Fruit fly (Drosophila melanogaster) whole organism, adult: ENCODE results near the gene ND-B14.5A.

Experiments
- CG11617 ChIP-seq: fragments of 200-800 bp; sonication (Bioruptor generic); optimal IDR thresholded peaks from 2 replicates; lab custom pipeline; 2017; ENCODE audit warnings: mild to moderate bottlenecking, missing biosample characterization, missing genetic modification reagents, missing genetic modification characterization
- CG12768 ChIP-seq: fragments of 200-800 bp; sonication (Bioruptor generic); optimal IDR thresholded peaks from 2 replicates; lab custom pipeline; 2017; ENCODE audit warnings: missing biosample characterization, missing genetic modification characterization, mild to moderate bottlenecking, moderate library complexity, missing genetic modification reagents
- CG14711 ChIP-seq: fragments of 200-800 bp; sonication (Bioruptor generic); optimal IDR thresholded peaks from 2 replicates; lab custom pipeline; 2018; ENCODE audit warnings: missing biosample characterization, mild to moderate bottlenecking, missing genetic modification characterization, moderate library complexity
- CG1620 ChIP-seq: fragments of 200-800 bp; sonication (Bioruptor generic); optimal IDR thresholded peaks from 2 replicates; lab custom pipeline; 2016; ENCODE audit warnings: missing biosample characterization, missing genetic modification characterization
- CG33017 ChIP-seq: fragments of 200-800 bp; sonication (Bioruptor generic); optimal IDR thresholded peaks from 2 replicates; lab custom pipeline; 2018; ENCODE audit warnings: missing biosample characterization, mild to moderate bottlenecking, missing genetic modification characterization, moderate library complexity
- CG5204 ChIP-seq: fragments of 200-800 bp; sonication (Bioruptor generic); optimal IDR thresholded peaks from 2 replicates; lab custom pipeline; 2016; ENCODE audit warnings: missing biosample characterization, missing genetic modification characterization
- CG7045 ChIP-seq: fragments of 200-800 bp; sonication (Bioruptor generic); optimal IDR thresholded peaks from 2 replicates; lab custom pipeline; 2017; ENCODE audit warnings: missing biosample characterization, mild to moderate bottlenecking, missing genetic modification characterization
- CG7101 ChIP-seq: fragments of 200-800 bp; sonication (Bioruptor generic); optimal IDR thresholded peaks from 2 replicates; lab custom pipeline; 2018; ENCODE audit warnings: missing biosample characterization, mild to moderate bottlenecking, missing genetic modification characterization, moderate library complexity
- Clk ChIP-seq: fragments of 200-800 bp; sonication (Bioruptor generic); optimal IDR thresholded peaks from 2 replicates; lab custom pipeline; 2017; ENCODE audit warnings: missing biosample characterization, missing genetic modification characterization
- Crg-1 ChIP-seq: fragments of 200-800 bp; sonication (Bioruptor generic); optimal IDR thresholded peaks from 2 replicates; lab custom pipeline; 2016; ENCODE audit warnings: missing biosample characterization, missing genetic modification characterization
- Hr96 ChIP-seq: fragments of 200-800 bp; sonication (Bioruptor generic); optimal IDR thresholded peaks from 2 replicates; lab custom pipeline; 2016; ENCODE audit warnings: missing biosample characterization, missing genetic modification characterization
- Mnt ChIP-seq: fragments of 200-800 bp; sonication (Bioruptor generic); optimal IDR thresholded peaks from 2 replicates; lab custom pipeline; 2016; ENCODE audit warnings: missing biosample characterization, mild to moderate bottlenecking, missing genetic modification characterization
- bab1 ChIP-seq: fragments of 200-800 bp; sonication (Bioruptor generic); optimal IDR thresholded peaks from 3 replicates; lab custom pipeline; 2019; ENCODE audit warnings: missing biosample characterization, mild to moderate bottlenecking, missing genetic modification characterization, moderate library complexity
- cic ChIP-seq: fragments of 200-800 bp; sonication (Bioruptor generic); optimal IDR thresholded peaks from 2 replicates; lab custom pipeline; 2017; ENCODE audit warnings: missing biosample characterization, mild to moderate bottlenecking, missing genetic modification characterization, moderate library complexity
- cnc ChIP-seq, 2 experiments: fragments of >200 bp; optimal IDR thresholded peaks; 2 replicates each; lab custom pipeline; 2017
- kay ChIP-seq: fragments of 200-800 bp; sonication (Bioruptor generic); peaks from one replicate; lab custom pipeline; 2016; ENCODE audit warnings: missing biosample characterization, missing genetic modification characterization, borderline replicate concordance
- ovo ChIP-seq: fragments of 200-800 bp; sonication (Bioruptor generic); optimal IDR thresholded peaks from 2 replicates; lab custom pipeline; 2016; ENCODE audit warnings: missing biosample characterization, missing genetic modification characterization
- pad ChIP-seq: fragments of 200-800 bp; sonication (Bioruptor generic); optimal IDR thresholded peaks from 3 replicates; lab custom pipeline; 2017; ENCODE audit warnings: missing biosample characterization, missing genetic modification characterization, mild to moderate bottlenecking, moderate library complexity, missing genetic modification reagents
- tj ChIP-seq: fragments of 200-800 bp; sonication (Bioruptor generic); optimal IDR thresholded peaks from 3 replicates; lab custom pipeline; 2017; ENCODE audit warnings: missing biosample characterization, mild to moderate bottlenecking, missing genetic modification characterization, moderate library complexity
- toe ChIP-seq: fragments of 200-800 bp; sonication (Bioruptor generic); optimal IDR thresholded peaks from 2 replicates; lab custom pipeline; 2016; ENCODE audit warnings: missing biosample characterization, missing genetic modification characterization

The ND-B14.5A gene

dm6 chrX:2172420-2172827, at the start of gene ND-B14.5A:
Gene ND-B14.5A, plus strand, starts transcription at chrX:2172526.
- TF ChIP-seq CG14711 (tag; lab: Kevin White, UChicago) (peak; percentile 0), CG11617 (GFP tag; lab: Kevin White, UChicago) (peak; percentile 19), bab1 (peak; percentile 58), CG7101 (tag; lab: Kevin White, UChicago) (peak; percentile 13), Mnt (GFP tag; lab: Kevin White, UChicago) (peak; percentile 49), cic (GFP tag; lab: Kevin White, UChicago) (no peak)

dm6 chrX:2123013-2123964, 49.0 kb upstream of the ND-B14.5A start, which contains the start of gene ph-d:
Gene ph-d, minus strand, starts transcription at chrX:2123286.
- TF ChIP-seq CG5204 (GFP tag; lab: Kevin White, UChicago) (no peak), CG7101 (tag; lab: Kevin White, UChicago) (peak; percentile 84), Hr96 (GFP tag; lab: Kevin White, UChicago) (peak; percentile 90), CG7045 (no peak), CG11617 (GFP tag; lab: Kevin White, UChicago) (peak; percentile 87), Clk (GFP tag; lab: Kevin White, UChicago) (peak; percentile 80), kay (GFP tag; lab: Kevin White, UChicago) (peak; percentile 65), toe (GFP tag; lab: Kevin White, UChicago) (peak; percentile 40), pad (GFP tag; lab: Kevin White, UChicago) (peak; percentile 99), Crg-1 (GFP tag; lab: Kevin White, UChicago) (peak; percentile 61), ovo (GFP tag; lab: Kevin White, UChicago) (peak; percentile 94), bab1 (peak; percentile 77), CG14711 (tag; lab: Kevin White, UChicago) (peak; percentile 100), CG12768 (peak; percentile 60), tj (GFP tag; lab: Kevin White, UChicago) (peak; percentile 92), cic (GFP tag; lab: Kevin White, UChicago) (peak; percentile 87), CG33017 (tag; lab: Kevin White, UChicago) (no peak), Mnt (GFP tag; lab: Kevin White, UChicago) (peak; percentile 93), cnc (optimal IDR thresholded peaks at IDR 0.05; lab: Kevin White, UChicago) (no peak), CG1620 (peak; percentile 72)

DNA sequence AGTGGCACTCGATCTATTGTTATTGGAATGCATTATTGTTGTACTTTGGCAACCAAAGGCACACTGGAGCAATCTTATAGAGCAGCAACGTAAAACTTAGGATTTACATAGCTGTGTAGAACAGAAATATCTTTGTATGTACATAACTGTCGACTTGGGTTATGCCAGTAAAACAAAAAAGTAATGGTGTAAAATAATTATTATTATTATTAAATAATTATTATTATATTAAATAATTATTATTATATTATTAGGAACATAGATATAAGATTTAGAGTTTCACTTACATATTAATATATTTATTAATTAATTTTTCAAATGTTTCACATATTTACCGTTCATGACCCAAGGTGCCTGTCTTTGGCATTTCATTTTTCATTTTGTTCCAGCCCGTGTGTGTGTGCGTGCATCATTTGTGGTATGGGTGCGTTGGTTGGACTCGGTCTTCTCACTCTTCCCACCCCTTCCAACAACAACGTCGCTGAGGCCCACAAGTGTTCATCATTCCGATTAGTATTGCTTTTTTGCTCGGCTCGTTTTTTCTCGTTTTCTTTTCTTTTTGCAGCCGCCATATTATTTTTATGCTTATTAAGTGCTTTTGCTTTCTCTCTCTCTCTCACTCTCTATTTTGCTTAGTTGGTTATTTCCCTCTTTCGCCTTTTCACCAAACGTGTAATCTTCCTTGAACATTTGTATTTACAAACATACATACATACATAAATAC, 48.2 kb upstream of the ND-B14.5A start:
- TF ChIP-seq bab1 (peak; percentile 67), CG11617 (GFP tag; lab: Kevin White, UChicago) (peak; percentile 91), ovo (GFP tag; lab: Kevin White, UChicago) (peak; percentile 53), CG33017 (tag; lab: Kevin White, UChicago) (peak; percentile 90), tj (GFP tag; lab: Kevin White, UChicago) (peak; percentile 88), CG1620 (no peak), kay (GFP tag; lab: Kevin White, UChicago) (peak; percentile 78), cnc (optimal IDR thresholded peaks at IDR 0.05; lab: Kevin White, UChicago) (no peak), Clk (GFP tag; lab: Kevin White, UChicago) (no peak), toe (GFP tag; lab: Kevin White, UChicago) (peak; percentile 35), CG7045 (peak; percentile 94), Hr96 (GFP tag; lab: Kevin White, UChicago) (no peak), CG5204 (GFP tag; lab: Kevin White, UChicago) (peak; percentile 52), cic (GFP tag; lab: Kevin White, UChicago) (no peak), Crg-1 (GFP tag; lab: Kevin White, UChicago) (peak; percentile 28), CG12768 (peak; percentile 82), Mnt (GFP tag; lab: Kevin White, UChicago) (no peak), CG14711 (tag; lab: Kevin White, UChicago) (peak; percentile 82), pad (GFP tag; lab: Kevin White, UChicago) (peak; percentile 72), CG7101 (tag; lab: Kevin White, UChicago) (peak; percentile 94)

- TF ChIP-seq tj (GFP tag; lab: Kevin White, UChicago) (peak; percentile 31), CG12768 (no peak), cnc (optimal IDR thresholded peaks at IDR 0.05; lab: Kevin White, UChicago) (no peak), cic (GFP tag; lab: Kevin White, UChicago) (peak; percentile 17), pad (GFP tag; lab: Kevin White, UChicago) (peak; percentile 75), toe (GFP tag; lab: Kevin White, UChicago) (no peak), kay (GFP tag; lab: Kevin White, UChicago) (no peak), CG33017 (tag; lab: Kevin White, UChicago) (no peak), Hr96 (GFP tag; lab: Kevin White, UChicago) (no peak), Mnt (GFP tag; lab: Kevin White, UChicago) (no peak), CG5204 (GFP tag; lab: Kevin White, UChicago) (no peak), Crg-1 (GFP tag; lab: Kevin White, UChicago) (no peak), CG11617 (GFP tag; lab: Kevin White, UChicago) (no peak), CG14711 (tag; lab: Kevin White, UChicago) (peak; percentile 21), bab1 (no peak), ovo (GFP tag; lab: Kevin White, UChicago) (peak; percentile 25), CG1620 (no peak), Clk (GFP tag; lab: Kevin White, UChicago) (no peak), CG7045 (no peak), CG7101 (tag; lab: Kevin White, UChicago) (no peak)
Measured at dm6 chrX:2125527-2126088, 46.7 kb upstream of the ND-B14.5A start.
